Worm (Caenorhabditis elegans): ENCODE results near the gene F56D5.3.

ce11 chrIV:9408004-9408403 lies 10.6 kb downstream of the F56D5.3 start, which contains the start of gene F56D5.5:
- TF ChIP-seq blmp-1 (tag; optimal IDR thresholded peaks at IDR 0.05), result no peak
- no peak for TF ChIP-seq elt-1 (tag; optimal IDR thresholded peaks at IDR 0.05; ENCODE audit: borderline replicate concordance, insufficient read depth)
- no peak for TF ChIP-seq nhr-237 (tag; optimal IDR thresholded peaks at IDR 0.05)
- no peak for TF ChIP-seq unc-39 (tag; optimal IDR thresholded peaks at IDR 0.05)
- no peak for TF ChIP-seq lsy-2 (tag; optimal IDR thresholded peaks at IDR 0.05)
- TF ChIP-seq ces-1 (GFP tag; optimal IDR thresholded peaks at IDR 0.05), result no peak
- no peak for TF ChIP-seq flh-1 (GFP tag; optimal IDR thresholded peaks at IDR 0.05)
- TF ChIP-seq sptf-1 (tag; optimal IDR thresholded peaks at IDR 0.05), result no peak
- no peak for TF ChIP-seq nhr-28 (tag; optimal IDR thresholded peaks at IDR 0.05)
- TF ChIP-seq hlh-1 (tag; optimal IDR thresholded peaks at IDR 0.05), result no peak
- TF ChIP-seq cnd-1 (tag; optimal IDR thresholded peaks at IDR 0.05), result no peak
- TF ChIP-seq M03D4.4 (tag; optimal IDR thresholded peaks at IDR 0.05), result no peak

Measured in whole organism, mixed stage, embryonic.